Fruit fly (Drosophila melanogaster) whole organism, embryonic: ENCODE results near the gene CG1628.

Source experiments
- Atf-2 ChIP-seq: fragments of 200-800 bp; sonication (Bioruptor generic); optimal IDR thresholded peaks from 2 replicates; lab custom pipeline; 2016; ENCODE audit warnings: missing biosample characterization, missing genetic modification characterization
- Bdp1 ChIP-seq: fragments of 200-800 bp; sonication (Bioruptor generic); optimal IDR thresholded peaks from 3 replicates; lab custom pipeline; 2016; ENCODE audit warnings: missing biosample characterization, missing genetic modification characterization
- Blimp-1 ChIP-seq: fragments of 200-800 bp; sonication (Bioruptor generic); optimal IDR thresholded peaks from 3 replicates; lab custom pipeline; 2018; ENCODE audit warnings: missing biosample characterization, missing genetic modification characterization, mild to moderate bottlenecking, moderate library complexity, missing genetic modification reagents
- BtbVII ChIP-seq: fragments of 200-800 bp; sonication (Bioruptor generic); optimal IDR thresholded peaks from 3 replicates; lab custom pipeline; 2017; ENCODE audit warnings: missing biosample characterization, mild to moderate bottlenecking, missing genetic modification characterization
- CG10366 ChIP-seq: fragments of 200-800 bp; sonication (Bioruptor generic); IDR thresholded peaks from 2 replicates; pipeline ENCODE4 v1.3.6; 2022; ENCODE audit warnings: missing biosample characterization, missing genetic modification characterization
- CG13624 ChIP-seq: fragments of 200-800 bp; sonication (Bioruptor generic); optimal IDR thresholded peaks from 2 replicates; lab custom pipeline; 2016; ENCODE audit warnings: missing biosample characterization, missing genetic modification characterization
- CG14965 ChIP-seq: fragments of 200-800 bp; sonication (Bioruptor generic); optimal IDR thresholded peaks from 2 replicates; lab custom pipeline; 2016; ENCODE audit warnings: missing biosample characterization, missing genetic modification characterization, borderline replicate concordance
- CG15269 ChIP-seq: fragments of 200-800 bp; sonication (Bioruptor generic); optimal IDR thresholded peaks from 2 replicates; lab custom pipeline; 2018; ENCODE audit warnings: missing biosample characterization, mild to moderate bottlenecking, missing genetic modification characterization, moderate library complexity
- CG15696 ChIP-seq: fragments of 200-800 bp; sonication (Bioruptor generic); optimal IDR thresholded peaks from 2 replicates; lab custom pipeline; 2019; ENCODE audit warnings: missing biosample characterization, mild to moderate bottlenecking, missing genetic modification characterization, moderate library complexity
- CG1602 ChIP-seq: fragments of 200-800 bp; sonication (Bioruptor generic); optimal IDR thresholded peaks from 3 replicates; lab custom pipeline; 2016; ENCODE audit warnings: missing biosample characterization, missing genetic modification characterization
- CG17568 ChIP-seq: fragments of 200-800 bp; sonication (Bioruptor generic); optimal IDR thresholded peaks from 2 replicates; lab custom pipeline; 2018; ENCODE audit warnings: missing biosample characterization, mild to moderate bottlenecking, missing genetic modification characterization, moderate library complexity
- CG34224 ChIP-seq: fragments of 200-800 bp; sonication (Bioruptor generic); IDR thresholded peaks from 3 replicates; pipeline ENCODE4 v1.3.6; 2022; ENCODE audit warnings: missing biosample characterization, missing genetic modification characterization; ENCODE audit not compliant: partially characterized antibody
- CG4282 ChIP-seq: fragments of 200-800 bp; sonication (Bioruptor generic); optimal IDR thresholded peaks from 2 replicates; lab custom pipeline; 2016; ENCODE audit warnings: missing biosample characterization, missing genetic modification characterization
- CG5953 ChIP-seq: fragments of 200-800 bp; sonication (Bioruptor generic); IDR thresholded peaks from 2 replicates; pipeline ENCODE4 v1.3.6; 2022; ENCODE audit warnings: missing biosample characterization, missing genetic modification characterization
- CG6791 ChIP-seq: fragments of 200-800 bp; sonication (Bioruptor generic); IDR thresholded peaks from 3 replicates; pipeline ENCODE4 v1.3.6; 2022; ENCODE audit warnings: missing biosample characterization, missing genetic modification characterization; ENCODE audit not compliant: partially characterized antibody
- CG6813 ChIP-seq: fragments of 200-800 bp; sonication (Bioruptor generic); optimal IDR thresholded peaks from 2 replicates; lab custom pipeline; 2017; ENCODE audit warnings: missing biosample characterization, missing genetic modification characterization, mild to moderate bottlenecking, moderate library complexity, missing genetic modification reagents
- CG9797 ChIP-seq: fragments of 200-800 bp; sonication (Bioruptor generic); optimal IDR thresholded peaks from 3 replicates; lab custom pipeline; 2018; ENCODE audit warnings: missing biosample characterization, mild to moderate bottlenecking, missing genetic modification characterization
- CG9932 ChIP-seq: fragments of 200-800 bp; sonication (Bioruptor generic); IDR thresholded peaks from 2 replicates; pipeline ENCODE4 v1.3.6; 2022; ENCODE audit warnings: missing biosample characterization, missing genetic modification characterization
- CrebB ChIP-seq: fragments of 200-800 bp; sonication (Bioruptor generic); optimal IDR thresholded peaks from 3 replicates; lab custom pipeline; 2018; ENCODE audit warnings: missing biosample characterization, mild to moderate bottlenecking, missing genetic modification characterization
- Dip3 ChIP-seq: fragments of 200-800 bp; sonication (Bioruptor generic); optimal IDR thresholded peaks from 3 replicates; lab custom pipeline; 2016; ENCODE audit warnings: missing biosample characterization, missing genetic modification characterization
- Ets97D ChIP-seq: fragments of 200-800 bp; sonication (Bioruptor generic); optimal IDR thresholded peaks from 3 replicates; lab custom pipeline; 2016; ENCODE audit warnings: missing biosample characterization, missing genetic modification characterization
- Hsf ChIP-seq: fragments of 200-800 bp; sonication (Bioruptor generic); optimal IDR thresholded peaks from 3 replicates; lab custom pipeline; 2016; ENCODE audit warnings: missing biosample characterization, missing genetic modification characterization
- Oaz ChIP-seq: fragments of 200-800 bp; sonication (Bioruptor generic); IDR thresholded peaks from 2 replicates; pipeline ENCODE4 v1.3.6; 2022; ENCODE audit warnings: missing biosample characterization, missing genetic modification characterization
- Oli ChIP-seq: fragments of 200-800 bp; sonication (Bioruptor generic); optimal IDR thresholded peaks from 2 replicates; lab custom pipeline; 2018; ENCODE audit warnings: missing biosample characterization, mild to moderate bottlenecking, missing genetic modification characterization, moderate library complexity
- Sox100B ChIP-seq: fragments of 200-800 bp; sonication (Bioruptor generic); optimal IDR thresholded peaks from 3 replicates; lab custom pipeline; 2018; ENCODE audit warnings: missing biosample characterization, mild to moderate bottlenecking, missing genetic modification characterization
- bcd ChIP-seq: fragments of 200-800 bp; sonication (Bioruptor generic); optimal IDR thresholded peaks from 2 replicates; lab custom pipeline; 2017; ENCODE audit warnings: missing biosample characterization, mild to moderate bottlenecking, missing genetic modification characterization
- chm ChIP-seq: fragments of 200-800 bp; sonication (Bioruptor generic); IDR thresholded peaks from 2 replicates; pipeline ENCODE4 v1.3.6; 2022; ENCODE audit warnings: missing biosample characterization, missing genetic modification characterization
- ci ChIP-seq: fragments of 200-800 bp; sonication (Bioruptor generic); IDR thresholded peaks from 3 replicates; pipeline ENCODE4 v1.3.6; 2022; ENCODE audit warnings: missing biosample characterization, missing genetic modification characterization
- corto ChIP-seq: fragments of 200-800 bp; sonication (Bioruptor generic); optimal IDR thresholded peaks from 2 replicates; lab custom pipeline; 2016; ENCODE audit warnings: missing biosample characterization, mild to moderate bottlenecking, missing genetic modification characterization, moderate library complexity
- crp ChIP-seq, 2 experiments: fragments of 200-800 bp; sonication (Bioruptor generic); optimal IDR thresholded peaks; 2 replicates in 1 of 2; 3 replicates in 1 of 2; lab custom pipeline; 2017; ENCODE audit warnings: missing biosample characterization in 2 of 2, missing genetic modification characterization in 2 of 2, mild to moderate bottlenecking in 1 of 2, moderate library complexity in 1 of 2
- dati ChIP-seq: fragments of 200-800 bp; sonication (Bioruptor generic); IDR thresholded peaks from 2 replicates; pipeline ENCODE4 v1.3.6; 2022; ENCODE audit warnings: missing biosample characterization, missing genetic modification characterization
- dm ChIP-seq: fragments of 200-800 bp; sonication (Bioruptor generic); optimal IDR thresholded peaks from 3 replicates; lab custom pipeline; 2016; ENCODE audit warnings: missing biosample characterization, missing genetic modification characterization
- fd64A ChIP-seq: fragments of 200-800 bp; sonication (Bioruptor generic); optimal IDR thresholded peaks from 3 replicates; lab custom pipeline; 2018; ENCODE audit warnings: missing biosample characterization, mild to moderate bottlenecking, missing genetic modification characterization
- fru ChIP-seq: fragments of >200 bp; optimal IDR thresholded peaks from 2 replicates; lab custom pipeline; 2017
- gem ChIP-seq: fragments of 200-800 bp; sonication (Bioruptor generic); optimal IDR thresholded peaks from 2 replicates; lab custom pipeline; 2019; ENCODE audit warnings: missing biosample characterization, mild to moderate bottlenecking, missing genetic modification characterization, moderate library complexity
- hbn ChIP-seq: fragments of 200-800 bp; sonication (Bioruptor generic); IDR thresholded peaks from 2 replicates; pipeline ENCODE4 v1.3.6; 2022; ENCODE audit warnings: missing biosample characterization, missing genetic modification characterization; ENCODE audit not compliant: partially characterized antibody
- hkb ChIP-seq, 2 experiments: fragments of 200-800 bp in 1 of 2; fragments of >200 bp in 1 of 2; sonication (Bioruptor generic) in 1 of 2; IDR thresholded peaks in 1 of 2; optimal IDR thresholded peaks in 1 of 2; 2 replicates each; pipeline versions ENCODE4 v1.3.6 to Lab custom; 2017 to 2022; ENCODE audit warnings: missing biosample characterization in 1 of 2, missing genetic modification characterization in 1 of 2
- ind ChIP-seq: fragments of 200-800 bp; sonication (Bioruptor generic); optimal IDR thresholded peaks from 3 replicates; lab custom pipeline; 2016; ENCODE audit warnings: missing biosample characterization, missing genetic modification characterization
- lola ChIP-seq, 3 experiments: fragments of >200 bp in 2 of 3; fragments of 200-800 bp in 1 of 3; sonication (Bioruptor generic) in 1 of 3; optimal IDR thresholded peaks; 2 replicates each; lab custom pipeline; 2017 to 2019; ENCODE audit warnings: missing biosample characterization in 3 of 3, missing genetic modification characterization in 3 of 3, mild to moderate bottlenecking in 1 of 3, moderate library complexity in 1 of 3
- mirr ChIP-seq: fragments of 200-800 bp; sonication (Bioruptor generic); optimal IDR thresholded peaks from 3 replicates; lab custom pipeline; 2018; ENCODE audit warnings: missing biosample characterization, mild to moderate bottlenecking, missing genetic modification characterization
- nmo ChIP-seq: fragments of 200-800 bp; sonication (Bioruptor generic); optimal IDR thresholded peaks from 2 replicates; lab custom pipeline; 2018; ENCODE audit warnings: missing biosample characterization, mild to moderate bottlenecking, missing genetic modification characterization, moderate library complexity
- psq ChIP-seq: fragments of 200-800 bp; sonication (Bioruptor generic); optimal IDR thresholded peaks from 2 replicates; lab custom pipeline; 2017; ENCODE audit warnings: missing biosample characterization, missing genetic modification characterization
- ranshi ChIP-seq: fragments of 200-800 bp; sonication (Bioruptor generic); IDR thresholded peaks from 2 replicates; pipeline ENCODE4 v1.3.6; 2022; ENCODE audit warnings: missing biosample characterization, missing genetic modification characterization
- sc ChIP-seq, 3 experiments: fragments of >200 bp in 2 of 3; fragments of 200-800 bp in 1 of 3; sonication (Bioruptor generic) in 1 of 3; optimal IDR thresholded peaks; 2 replicates in 2 of 3; 3 replicates in 1 of 3; lab custom pipeline; 2017; ENCODE audit warnings: mild to moderate bottlenecking in 1 of 3, missing biosample characterization in 1 of 3, missing genetic modification characterization in 1 of 3, missing genetic modification reagents in 1 of 3
- sens ChIP-seq: fragments of 200-800 bp; sonication (Bioruptor generic); peaks from one replicate; lab custom pipeline; 2016; ENCODE audit warnings: missing biosample characterization, missing genetic modification characterization
- sisA ChIP-seq: fragments of 200-800 bp; sonication (Bioruptor generic); IDR thresholded peaks from 2 replicates; pipeline ENCODE4 v1.3.6; 2022; ENCODE audit warnings: missing biosample characterization, missing genetic modification characterization
- stwl ChIP-seq: fragments of 200-800 bp; sonication (Bioruptor generic); optimal IDR thresholded peaks from 3 replicates; lab custom pipeline; 2018; ENCODE audit warnings: missing biosample characterization, mild to moderate bottlenecking, missing genetic modification characterization, moderate library complexity
- tio ChIP-seq: fragments of 200-800 bp; sonication (Bioruptor generic); optimal IDR thresholded peaks from 2 replicates; lab custom pipeline; 2017; ENCODE audit warnings: missing biosample characterization, missing genetic modification characterization, inconsistent platforms
- tx ChIP-seq: fragments of 200-800 bp; sonication (Bioruptor generic); optimal IDR thresholded peaks from 2 replicates; lab custom pipeline; 2016; ENCODE audit warnings: missing biosample characterization, missing genetic modification characterization

The CG1628 gene

dm6 chrX:10570142-10570756, 32.3 kb downstream of the CG1628 start (continued):
- TF ChIP-seq tio (GFP tag; lab: Kevin White, UChicago): peak; percentile 19
- no peak for TF ChIP-seq CG4282 (GFP tag; lab: Kevin White, UChicago)
- TF ChIP-seq ci (GFP tag; lab: Robert Waterston, UW): peak; percentile 82
- TF ChIP-seq CG15696 (tag; lab: Kevin White, UChicago): no peak
- TF ChIP-seq CG17568 (GFP tag; lab: Kevin White, UChicago): no peak
- TF ChIP-seq corto (GFP tag; lab: Kevin White, UChicago): no peak
- peak; percentile 47 for TF ChIP-seq Hsf
- TF ChIP-seq stwl (tag; lab: Kevin White, UChicago): no peak
- no peak for TF ChIP-seq psq (GFP tag; lab: Kevin White, UChicago)
- peak; percentile 13; the same call in 1 of the 2 replicates for TF ChIP-seq Oaz (GFP tag; lab: Robert Waterston, UW)
- peak; percentile 40 for TF ChIP-seq nmo (GFP tag; lab: Kevin White, UChicago)
- peak; percentile 56 for TF ChIP-seq Blimp-1 (GFP tag; lab: Kevin White, UChicago)
- no peak for TF ChIP-seq CG14965 (GFP tag; lab: Kevin White, UChicago)
- peak; percentile 1 for TF ChIP-seq CG13624 (GFP tag; lab: Kevin White, UChicago)
- no peak for TF ChIP-seq CrebB (tag; lab: Kevin White, UChicago)
- peak; percentile 55; the same call in 1 of the 2 replicates for TF ChIP-seq CG10366 (GFP tag; lab: Robert Waterston, UW)
- no peak for TF ChIP-seq hkb (optimal IDR thresholded peaks at IDR 0.05; lab: Kevin White, UChicago)
- TF ChIP-seq hkb (GFP tag; IDR thresholded peaks at IDR 0.05; lab: Robert Waterston, UW): peak; percentile 72
- TF ChIP-seq ind (GFP tag; lab: Kevin White, UChicago): peak; percentile 60
- TF ChIP-seq dm (GFP tag; lab: Kevin White, UChicago): peak; percentile 12
- peak; percentile 16 for TF ChIP-seq Sox100B (GFP tag; lab: Kevin White, UChicago)
- no peak for TF ChIP-seq crp (GFP tag; optimal IDR thresholded peaks at IDR 0.05; lab: Kevin White, UChicago)
- no peak for TF ChIP-seq chm (GFP tag; lab: Robert Waterston, UW)
- TF ChIP-seq CG9932 (GFP tag; lab: Robert Waterston, UW): no peak
- TF ChIP-seq CG34224: no peak
- no peak for TF ChIP-seq fd64A (GFP tag; lab: Kevin White, UChicago)
- TF ChIP-seq gem: peak; percentile 75
- no peak for TF ChIP-seq lola (GFP tag; optimal IDR thresholded peaks at IDR 0.05; lab: Kevin White, UChicago)
- peak; percentile 74 for TF ChIP-seq Oli (tag; lab: Kevin White, UChicago)
- TF ChIP-seq CG1602 (GFP tag; lab: Kevin White, UChicago): peak; percentile 4
- no peak for TF ChIP-seq Bdp1
- TF ChIP-seq ranshi (GFP tag; lab: Robert Waterston, UW): peak; percentile 54
- TF ChIP-seq bcd: peak; percentile 42
- peak; percentile 41 for TF ChIP-seq Atf-2
- TF ChIP-seq dati (GFP tag; lab: Robert Waterston, UW): no peak
- TF ChIP-seq Ets97D (GFP tag; lab: Kevin White, UChicago): no peak
- no peak for TF ChIP-seq Dip3 (GFP tag; lab: Kevin White, UChicago)
- no peak for TF ChIP-seq fru (lab: Kevin White, UChicago)
- TF ChIP-seq tx (GFP tag; lab: Kevin White, UChicago): peak; percentile 12
- peak; percentile 58 for TF ChIP-seq CG15269
- TF ChIP-seq CG5953 (GFP tag; lab: Robert Waterston, UW): 0 out of 2 replicates have a peak, but pooled peaks have one; percentile 39
- TF ChIP-seq BtbVII (GFP tag; lab: Kevin White, UChicago): peak; percentile 30
- TF ChIP-seq sisA: peak; percentile 63
- TF ChIP-seq CG6813: peak; percentile 50
- no peak for TF ChIP-seq CG9797 (GFP tag; lab: Kevin White, UChicago)
- TF ChIP-seq hbn (GFP tag; lab: Robert Waterston, UW): no peak
- no peak for TF ChIP-seq CG6791 (GFP tag; lab: Robert Waterston, UW)
- peak; percentile 92 for TF ChIP-seq sens
- TF ChIP-seq sc (optimal IDR thresholded peaks at IDR 0.05; lab: Kevin White, UChicago): no peak
- TF ChIP-seq sc (GFP tag; optimal IDR thresholded peaks at IDR 0.05; lab: Kevin White, UChicago): peak; percentile 35
- no peak for TF ChIP-seq mirr (GFP tag; lab: Kevin White, UChicago)
